Fruit fly (Drosophila melanogaster) whole organism, adult: ENCODE measurements around the gene MtnE.

Experiments used
- CG11617 ChIP-seq: fragments of 200-800 bp; sonication (Bioruptor generic); optimal IDR thresholded peaks from 2 replicates; lab custom pipeline; 2017; ENCODE audit warnings: mild to moderate bottlenecking, missing biosample characterization, missing genetic modification reagents, missing genetic modification characterization
- CG12768 ChIP-seq: fragments of 200-800 bp; sonication (Bioruptor generic); optimal IDR thresholded peaks from 2 replicates; lab custom pipeline; 2017; ENCODE audit warnings: missing biosample characterization, missing genetic modification characterization, mild to moderate bottlenecking, moderate library complexity, missing genetic modification reagents
- CG14711 ChIP-seq: fragments of 200-800 bp; sonication (Bioruptor generic); optimal IDR thresholded peaks from 2 replicates; lab custom pipeline; 2018; ENCODE audit warnings: missing biosample characterization, mild to moderate bottlenecking, missing genetic modification characterization, moderate library complexity
- CG1620 ChIP-seq: fragments of 200-800 bp; sonication (Bioruptor generic); optimal IDR thresholded peaks from 2 replicates; lab custom pipeline; 2016; ENCODE audit warnings: missing biosample characterization, missing genetic modification characterization
- CG33017 ChIP-seq: fragments of 200-800 bp; sonication (Bioruptor generic); optimal IDR thresholded peaks from 2 replicates; lab custom pipeline; 2018; ENCODE audit warnings: missing biosample characterization, mild to moderate bottlenecking, missing genetic modification characterization, moderate library complexity
- CG5204 ChIP-seq: fragments of 200-800 bp; sonication (Bioruptor generic); optimal IDR thresholded peaks from 2 replicates; lab custom pipeline; 2016; ENCODE audit warnings: missing biosample characterization, missing genetic modification characterization
- CG7045 ChIP-seq: fragments of 200-800 bp; sonication (Bioruptor generic); optimal IDR thresholded peaks from 2 replicates; lab custom pipeline; 2017; ENCODE audit warnings: missing biosample characterization, mild to moderate bottlenecking, missing genetic modification characterization
- CG7101 ChIP-seq: fragments of 200-800 bp; sonication (Bioruptor generic); optimal IDR thresholded peaks from 2 replicates; lab custom pipeline; 2018; ENCODE audit warnings: missing biosample characterization, mild to moderate bottlenecking, missing genetic modification characterization, moderate library complexity
- Clk ChIP-seq: fragments of 200-800 bp; sonication (Bioruptor generic); optimal IDR thresholded peaks from 2 replicates; lab custom pipeline; 2017; ENCODE audit warnings: missing biosample characterization, missing genetic modification characterization
- Crg-1 ChIP-seq: fragments of 200-800 bp; sonication (Bioruptor generic); optimal IDR thresholded peaks from 2 replicates; lab custom pipeline; 2016; ENCODE audit warnings: missing biosample characterization, missing genetic modification characterization
- Hr96 ChIP-seq: fragments of 200-800 bp; sonication (Bioruptor generic); optimal IDR thresholded peaks from 2 replicates; lab custom pipeline; 2016; ENCODE audit warnings: missing biosample characterization, missing genetic modification characterization
- Mnt ChIP-seq: fragments of 200-800 bp; sonication (Bioruptor generic); optimal IDR thresholded peaks from 2 replicates; lab custom pipeline; 2016; ENCODE audit warnings: missing biosample characterization, mild to moderate bottlenecking, missing genetic modification characterization
- bab1 ChIP-seq: fragments of 200-800 bp; sonication (Bioruptor generic); optimal IDR thresholded peaks from 3 replicates; lab custom pipeline; 2019; ENCODE audit warnings: missing biosample characterization, mild to moderate bottlenecking, missing genetic modification characterization, moderate library complexity
- cic ChIP-seq: fragments of 200-800 bp; sonication (Bioruptor generic); optimal IDR thresholded peaks from 2 replicates; lab custom pipeline; 2017; ENCODE audit warnings: missing biosample characterization, mild to moderate bottlenecking, missing genetic modification characterization, moderate library complexity
- cnc ChIP-seq, 2 experiments: fragments of >200 bp; optimal IDR thresholded peaks; 2 replicates each; lab custom pipeline; 2017
- kay ChIP-seq: fragments of 200-800 bp; sonication (Bioruptor generic); peaks from one replicate; lab custom pipeline; 2016; ENCODE audit warnings: missing biosample characterization, missing genetic modification characterization, borderline replicate concordance
- ovo ChIP-seq: fragments of 200-800 bp; sonication (Bioruptor generic); optimal IDR thresholded peaks from 2 replicates; lab custom pipeline; 2016; ENCODE audit warnings: missing biosample characterization, missing genetic modification characterization
- pad ChIP-seq: fragments of 200-800 bp; sonication (Bioruptor generic); optimal IDR thresholded peaks from 3 replicates; lab custom pipeline; 2017; ENCODE audit warnings: missing biosample characterization, missing genetic modification characterization, mild to moderate bottlenecking, moderate library complexity, missing genetic modification reagents
- tj ChIP-seq: fragments of 200-800 bp; sonication (Bioruptor generic); optimal IDR thresholded peaks from 3 replicates; lab custom pipeline; 2017; ENCODE audit warnings: missing biosample characterization, mild to moderate bottlenecking, missing genetic modification characterization, moderate library complexity
- toe ChIP-seq: fragments of 200-800 bp; sonication (Bioruptor generic); optimal IDR thresholded peaks from 2 replicates; lab custom pipeline; 2016; ENCODE audit warnings: missing biosample characterization, missing genetic modification characterization

Gene MtnE

dm6 chr3R:20549855-20550603, 15.5 kb upstream of the MtnE start:
- TF ChIP-seq cnc (optimal IDR thresholded peaks at IDR 0.05; lab: Kevin White, UChicago) (no peak), CG12768 (GFP tag; lab: Kevin White, UChicago) (peak; percentile 85), kay (GFP tag; lab: Kevin White, UChicago) (peak; percentile 65), CG14711 (tag; lab: Kevin White, UChicago) (peak; percentile 86), CG11617 (GFP tag; lab: Kevin White, UChicago) (peak; percentile 90), Crg-1 (GFP tag; lab: Kevin White, UChicago) (no peak), Hr96 (GFP tag; lab: Kevin White, UChicago) (peak; percentile 44), Mnt (GFP tag; lab: Kevin White, UChicago) (peak; percentile 77), pad (GFP tag; lab: Kevin White, UChicago) (peak; percentile 80), CG1620 (GFP tag; lab: Kevin White, UChicago) (peak; percentile 79), bab1 (GFP tag; lab: Kevin White, UChicago) (peak; percentile 85), tj (peak; percentile 97), CG5204 (GFP tag; lab: Kevin White, UChicago) (peak; percentile 77), CG7101 (tag; lab: Kevin White, UChicago) (peak; percentile 86), Clk (GFP tag; lab: Kevin White, UChicago) (peak; percentile 78), cic (GFP tag; lab: Kevin White, UChicago) (peak; percentile 75), CG7045 (peak; percentile 87), CG33017 (tag; lab: Kevin White, UChicago) (peak; percentile 91), ovo (peak; percentile 20), toe (GFP tag; lab: Kevin White, UChicago) (peak; percentile 63)

- TF ChIP-seq ovo: peak; percentile 29
- TF ChIP-seq CG5204 (GFP tag; lab: Kevin White, UChicago): no peak
- TF ChIP-seq Crg-1 (GFP tag; lab: Kevin White, UChicago): no peak
- peak; percentile 60 for TF ChIP-seq CG7045
- peak; percentile 92 for TF ChIP-seq cic (GFP tag; lab: Kevin White, UChicago)
- TF ChIP-seq Clk (GFP tag; lab: Kevin White, UChicago): peak; percentile 63
- TF ChIP-seq CG1620 (GFP tag; lab: Kevin White, UChicago): no peak
- no peak for TF ChIP-seq bab1 (GFP tag; lab: Kevin White, UChicago)
- peak; percentile 63 for TF ChIP-seq CG12768 (GFP tag; lab: Kevin White, UChicago)
- TF ChIP-seq CG33017 (tag; lab: Kevin White, UChicago): peak; percentile 60
- TF ChIP-seq Hr96 (GFP tag; lab: Kevin White, UChicago): no peak
- TF ChIP-seq toe (GFP tag; lab: Kevin White, UChicago): peak; percentile 36
- no peak for TF ChIP-seq CG11617 (GFP tag; lab: Kevin White, UChicago)
- peak; percentile 71 for TF ChIP-seq Mnt (GFP tag; lab: Kevin White, UChicago)
- peak; percentile 64 for TF ChIP-seq kay (GFP tag; lab: Kevin White, UChicago)
- TF ChIP-seq CG7101 (tag; lab: Kevin White, UChicago): peak; percentile 24
- no peak for TF ChIP-seq tj
- no peak for TF ChIP-seq CG14711 (tag; lab: Kevin White, UChicago)
- TF ChIP-seq pad (GFP tag; lab: Kevin White, UChicago): peak; percentile 7
- TF ChIP-seq cnc (optimal IDR thresholded peaks at IDR 0.05; lab: Kevin White, UChicago): no peak
These were observed 14.7 kb upstream of the MtnE start for dm6 chr3R:20549017-20549854.

dm6 chr3R:20548255-20548654, 13.8 kb upstream of the MtnE start:
- TF ChIP-seq CG12768 (GFP tag; lab: Kevin White, UChicago) (no peak), kay (GFP tag; lab: Kevin White, UChicago) (no peak), CG7045 (no peak), bab1 (GFP tag; lab: Kevin White, UChicago) (no peak), cnc (optimal IDR thresholded peaks at IDR 0.05; lab: Kevin White, UChicago) (no peak), CG14711 (tag; lab: Kevin White, UChicago) (no peak), CG33017 (tag; lab: Kevin White, UChicago) (no peak), CG7101 (tag; lab: Kevin White, UChicago) (no peak), Hr96 (GFP tag; lab: Kevin White, UChicago) (no peak), Clk (GFP tag; lab: Kevin White, UChicago) (no peak), ovo (no peak), cic (GFP tag; lab: Kevin White, UChicago) (no peak), pad (GFP tag; lab: Kevin White, UChicago) (no peak)

- TF ChIP-seq CG33017 (tag; lab: Kevin White, UChicago) (no peak), Mnt (GFP tag; lab: Kevin White, UChicago) (no peak), ovo (no peak), Hr96 (GFP tag; lab: Kevin White, UChicago) (no peak), cnc (optimal IDR thresholded peaks at IDR 0.05; lab: Kevin White, UChicago) (no peak), CG12768 (GFP tag; lab: Kevin White, UChicago) (no peak), CG7045 (no peak), tj (peak; percentile 76), CG11617 (GFP tag; lab: Kevin White, UChicago) (no peak), CG5204 (GFP tag; lab: Kevin White, UChicago) (no peak), cic (GFP tag; lab: Kevin White, UChicago) (peak; percentile 14)
These were observed 13.3 kb upstream of the MtnE start for dm6 chr3R:20547758-20548157.
